Worm (Caenorhabditis elegans): ENCODE results near the gene utp-20.

DNA sequence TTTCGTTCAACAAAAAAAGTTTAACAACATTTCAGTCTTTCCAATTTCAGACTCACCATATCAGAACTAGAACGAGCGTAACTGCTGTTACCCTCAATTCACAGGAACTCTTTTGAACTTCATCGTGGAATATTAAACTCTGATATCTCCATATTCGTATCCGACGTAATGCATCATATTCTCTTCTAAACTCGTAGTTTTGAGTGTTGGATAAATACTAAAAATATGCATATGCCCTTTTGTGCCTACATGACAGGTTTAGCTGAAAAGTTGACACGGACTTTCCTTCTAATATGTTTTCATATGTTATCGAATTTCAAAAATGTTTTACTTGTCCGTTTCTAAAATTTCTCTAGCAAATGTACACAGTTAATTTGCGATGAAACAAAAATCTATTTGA lies 37.1 kb upstream of the utp-20 start, which contains the start of gene twk-49:
- TF ChIP-seq flt-1 (GFP tag; IDR thresholded peaks at IDR 0.05) (no peak), cog-1 (tag; optimal IDR thresholded peaks at IDR 0.05) (no peak), med-1 (GFP tag; optimal IDR thresholded peaks at IDR 0.05; ENCODE audit: insufficient read depth) (no peak), tab-1 (GFP tag; IDR thresholded peaks at IDR 0.05) (no peak)

Measured in whole organism, midembryonic.